Worm (Caenorhabditis elegans) whole organism, young adult: ENCODE measurements around the gene C11H1.7.

Source experiments
- B0019.2 ChIP-seq: fragments of 200-800 bp; sonication (Bioruptor generic); conservative IDR thresholded peaks from 2 replicates; pipeline ENCODE4 v1.3.6; 2022; ENCODE audit warnings: missing genetic modification reagents, missing genetic modification characterization, missing compliant biosample characterization
- B0261.1 ChIP-seq: sonication (generic microtip); optimal IDR thresholded peaks from 2 replicates; lab custom pipeline; 2016; ENCODE audit warnings: mild to moderate bottlenecking, missing genetic modification characterization, moderate library complexity, missing compliant biosample characterization
- B0336.3 ChIP-seq: fragments of 200-800 bp; sonication (Bioruptor generic); IDR thresholded peaks from 2 replicates; pipeline ENCODE4 v1.3.6; 2022; ENCODE audit warnings: missing genetic modification characterization, missing compliant biosample characterization
- D2030.7 ChIP-seq: fragments of 200-800 bp; sonication (Bioruptor generic); IDR thresholded peaks from 2 replicates; pipeline ENCODE4 v1.3.6; 2022; ENCODE audit warnings: missing genetic modification reagents, missing genetic modification characterization, missing compliant biosample characterization
- F22D6.2 ChIP-seq: sonication (generic microtip); optimal IDR thresholded peaks from 2 replicates; lab custom pipeline; 2016; ENCODE audit warnings: mild to moderate bottlenecking, missing genetic modification characterization, missing compliant biosample characterization
- F23B12.7 ChIP-seq: sonication (generic microtip); optimal IDR thresholded peaks from 2 replicates; lab custom pipeline; 2017; ENCODE audit warnings: missing genetic modification characterization, mild to moderate bottlenecking, missing compliant biosample characterization, antibody characterized with exemption, moderate library complexity; ENCODE audit not compliant: insufficient read depth
- F37B4.10 ChIP-seq: fragments of 200-800 bp; sonication (Bioruptor generic); IDR thresholded peaks from 2 replicates; pipeline ENCODE4 v1.3.6; 2022; ENCODE audit warnings: missing genetic modification characterization, missing compliant biosample characterization
- F55B11.4 ChIP-seq: sonication (generic microtip); optimal IDR thresholded peaks from 2 replicates; lab custom pipeline; 2016; ENCODE audit warnings: missing compliant biosample characterization, missing genetic modification characterization, borderline replicate concordance; ENCODE audit not compliant: insufficient read depth
- K11D2.4 ChIP-seq: fragments of 200-800 bp; sonication (Bioruptor generic); IDR thresholded peaks from 2 replicates; pipeline ENCODE4 v1.3.6; 2022; ENCODE audit warnings: missing genetic modification reagents, missing genetic modification characterization, missing compliant biosample characterization
- K12H6.12 ChIP-seq: fragments of 200-800 bp; sonication (Bioruptor generic); optimal IDR thresholded peaks from 2 replicates; lab custom pipeline; 2018; ENCODE audit warnings: mild to moderate bottlenecking, missing genetic modification characterization, missing compliant biosample characterization
- Y53F4B.3 ChIP-seq: fragments of 200-800 bp; sonication (Bioruptor generic); IDR thresholded peaks from 2 replicates; pipeline ENCODE4 v1.3.6; 2022; ENCODE audit warnings: missing genetic modification reagents, missing genetic modification characterization, missing compliant biosample characterization
- Y53G8AR.9 ChIP-seq: fragments of 200-800 bp; sonication (Bioruptor generic); conservative IDR thresholded peaks from 2 replicates; pipeline ENCODE4 v1.3.6; 2022; ENCODE audit warnings: missing genetic modification reagents, missing genetic modification characterization, missing compliant biosample characterization
- Y67H2A.10 ChIP-seq: fragments of 200-800 bp; sonication (Bioruptor generic); conservative IDR thresholded peaks from 2 replicates; pipeline ENCODE4 v1.3.6; 2022; ENCODE audit warnings: missing genetic modification reagents, missing genetic modification characterization, missing compliant biosample characterization
- Y95B8A.8 ChIP-seq: fragments of 200-800 bp; sonication (Bioruptor generic); IDR thresholded peaks from 2 replicates; pipeline ENCODE4 v1.3.6; 2022; ENCODE audit warnings: missing genetic modification reagents, missing genetic modification characterization, missing compliant biosample characterization
- aptf-3 ChIP-seq: fragments of 200-800 bp; sonication (Bioruptor generic); IDR thresholded peaks from 2 replicates; pipeline ENCODE4 v1.3.6; 2022; ENCODE audit warnings: missing genetic modification characterization, missing compliant biosample characterization
- attf-5 ChIP-seq: fragments of 200-800 bp; sonication (Bioruptor generic); optimal IDR thresholded peaks from 2 replicates; lab custom pipeline; 2018; ENCODE audit warnings: mild to moderate bottlenecking, missing genetic modification characterization, missing compliant biosample characterization
- ccch-3 ChIP-seq: fragments of 200-800 bp; sonication (Bioruptor generic); optimal IDR thresholded peaks from 2 replicates; lab custom pipeline; 2018; ENCODE audit warnings: mild to moderate bottlenecking, missing genetic modification characterization, missing compliant biosample characterization
- ceh-27 ChIP-seq: fragments of 200-800 bp; sonication (Bioruptor generic); optimal IDR thresholded peaks from 2 replicates; lab custom pipeline; 2018; ENCODE audit warnings: mild to moderate bottlenecking, missing genetic modification characterization, moderate library complexity, missing compliant biosample characterization
- chd-7 ChIP-seq: sonication (generic microtip); optimal IDR thresholded peaks from 2 replicates; lab custom pipeline; 2016; ENCODE audit warnings: mild to moderate bottlenecking, missing genetic modification characterization, moderate library complexity, missing compliant biosample characterization
- die-1 ChIP-seq: sonication (generic microtip); optimal IDR thresholded peaks from 2 replicates; lab custom pipeline; 2016; ENCODE audit warnings: missing genotype, mild to moderate bottlenecking, missing genetic modification characterization, missing compliant biosample characterization
- dpl-1 ChIP-seq: fragments of 150-350 bp; optimal IDR thresholded peaks from 2 replicates; lab custom pipeline; 2014; ENCODE audit warnings: missing biosample characterization, missing genetic modification reagents, missing genetic modification characterization
- egl-18 ChIP-seq: fragments of 200-800 bp; sonication (Bioruptor generic); IDR thresholded peaks from 2 replicates; pipeline ENCODE4 v1.3.6; 2022; ENCODE audit warnings: missing genetic modification reagents, missing genetic modification characterization, missing compliant biosample characterization
- ekl-4 ChIP-seq: fragments of 200-800 bp; sonication (Bioruptor generic); IDR thresholded peaks from 2 replicates; pipeline ENCODE4 v1.3.6; 2022; ENCODE audit warnings: missing genetic modification reagents, missing genetic modification characterization, missing compliant biosample characterization
- fkh-3 ChIP-seq: sonication (generic microtip); optimal IDR thresholded peaks from 2 replicates; lab custom pipeline; 2016; ENCODE audit warnings: mild to moderate bottlenecking, missing genetic modification characterization, missing compliant biosample characterization
- hlh-12 ChIP-seq: sonication (generic microtip); optimal IDR thresholded peaks from 2 replicates; lab custom pipeline; 2016; ENCODE audit warnings: missing genetic modification characterization, missing compliant biosample characterization
- hlh-26 ChIP-seq: fragments of 200-800 bp; sonication (Bioruptor generic); conservative IDR thresholded peaks from 2 replicates; pipeline ENCODE4 v1.3.6; 2022; ENCODE audit warnings: missing genetic modification reagents, missing genetic modification characterization, missing compliant biosample characterization
- hrde-1 ChIP-seq: sonication (generic microtip); optimal IDR thresholded peaks from 2 replicates; lab custom pipeline; 2016; ENCODE audit warnings: missing genetic modification characterization, mild to moderate bottlenecking, missing compliant biosample characterization, moderate library complexity, missing genotype, missing genetic modification reagents, borderline replicate concordance
- hsf-1 ChIP-seq: fragments of 200-800 bp; sonication (Bioruptor generic); IDR thresholded peaks from 2 replicates; pipeline ENCODE4 v1.3.6; 2022; ENCODE audit warnings: missing genetic modification reagents, missing genetic modification characterization, missing compliant biosample characterization
- let-607 ChIP-seq, 2 experiments: fragments of 200-800 bp in 1 of 2; sonication (Bioruptor generic) in 1 of 2; sonication (generic microtip) in 1 of 2; optimal IDR thresholded peaks; 2 replicates each; lab custom pipeline; 2016 to 2018; ENCODE audit warnings: mild to moderate bottlenecking in 2 of 2, missing compliant biosample characterization in 2 of 2, missing genetic modification characterization in 2 of 2, moderate library complexity in 2 of 2, missing genotype in 1 of 2
- lin-40 ChIP-seq: sonication (generic microtip); optimal IDR thresholded peaks from 2 replicates; lab custom pipeline; 2016; ENCODE audit warnings: missing genetic modification characterization, mild to moderate bottlenecking, missing compliant biosample characterization, missing genotype, missing genetic modification reagents
- lir-1 ChIP-seq: fragments of 200-800 bp; sonication (Bioruptor generic); conservative IDR thresholded peaks from 2 replicates; pipeline ENCODE4 v1.3.6; 2022; ENCODE audit warnings: missing genetic modification reagents, missing genetic modification characterization, missing compliant biosample characterization
- mcd-1 ChIP-seq: fragments of 200-800 bp; sonication (Bioruptor generic); IDR thresholded peaks from 2 replicates; pipeline ENCODE4 v1.3.6; 2022; ENCODE audit warnings: missing genetic modification reagents, missing genetic modification characterization, missing compliant biosample characterization
- mes-4 ChIP-seq: sonication (generic microtip); optimal IDR thresholded peaks from 2 replicates; lab custom pipeline; 2016; ENCODE audit warnings: missing genotype, missing genetic modification characterization, missing compliant biosample characterization
- nfya-2 ChIP-seq: fragments of 200-800 bp; sonication (Bioruptor generic); IDR thresholded peaks from 2 replicates; pipeline ENCODE4 v1.3.6; 2022; ENCODE audit warnings: missing genetic modification reagents, missing genetic modification characterization, missing compliant biosample characterization
- nhr-179 ChIP-seq: sonication (generic microtip); optimal IDR thresholded peaks from 2 replicates; lab custom pipeline; 2016; ENCODE audit warnings: mild to moderate bottlenecking, missing genetic modification characterization, missing compliant biosample characterization
- nhr-80 ChIP-seq: sonication (generic microtip); optimal IDR thresholded peaks from 2 replicates; lab custom pipeline; 2016; ENCODE audit warnings: missing genetic modification characterization, missing compliant biosample characterization
- nhr-90 ChIP-seq: sonication (generic microtip); optimal IDR thresholded peaks from 2 replicates; lab custom pipeline; 2016; ENCODE audit warnings: missing genotype, mild to moderate bottlenecking, missing genetic modification characterization, missing compliant biosample characterization
- pbrm-1 ChIP-seq: fragments of 200-800 bp; sonication (Bioruptor generic); IDR thresholded peaks from 2 replicates; pipeline ENCODE4 v1.3.6; 2022; ENCODE audit warnings: missing genetic modification reagents, missing genetic modification characterization, missing compliant biosample characterization
- rpc-1 ChIP-seq, 2 experiments: fragments of 150-350 bp in 1 of 2; sonication (generic microtip) in 1 of 2; optimal IDR thresholded peaks; 2 replicates each; lab custom pipeline; 2014 to 2018; ENCODE audit warnings: missing biosample characterization in 1 of 2, missing genetic modification characterization in 1 of 2, missing genetic modification reagents in 1 of 2, missing genotype in 1 of 2
- sea-2 ChIP-seq: fragments of 200-800 bp; sonication (Bioruptor generic); IDR thresholded peaks from 2 replicates; pipeline ENCODE4 v1.3.6; 2022; ENCODE audit warnings: missing genetic modification characterization, missing compliant biosample characterization
- snpc-4 ChIP-seq, 5 experiments: fragments of 150-350 bp in 1 of 5; sonication (generic microtip) in 4 of 5; optimal IDR thresholded peaks; 2 replicates each; lab custom pipeline; 2014 to 2018; ENCODE audit warnings: missing genetic modification characterization in 5 of 5, missing biosample characterization in 3 of 5, antibody characterized with exemption in 2 of 5, mild to moderate bottlenecking in 2 of 5, missing compliant biosample characterization in 2 of 5, missing genotype in 2 of 5, moderate library complexity in 2 of 5, missing genetic modification reagents in 1 of 5
- sptf-2 ChIP-seq: fragments of 200-800 bp; sonication (Bioruptor generic); optimal IDR thresholded peaks from 2 replicates; lab custom pipeline; 2018; ENCODE audit warnings: mild to moderate bottlenecking, missing genetic modification characterization, missing compliant biosample characterization
- tbx-9 ChIP-seq: sonication (generic microtip); optimal IDR thresholded peaks from 2 replicates; lab custom pipeline; 2016; ENCODE audit warnings: borderline replicate concordance, missing genetic modification characterization, inconsistent platforms, missing compliant biosample characterization
- unc-62 ChIP-seq: fragments of 150-350 bp; optimal IDR thresholded peaks from 2 replicates; lab custom pipeline; 2014; ENCODE audit warnings: missing biosample characterization, missing genetic modification reagents, missing genetic modification characterization
- xnd-1 ChIP-seq: sonication (generic microtip); optimal IDR thresholded peaks from 2 replicates; lab custom pipeline; 2016; ENCODE audit warnings: missing genotype, missing genetic modification reagents, missing genetic modification characterization, missing compliant biosample characterization
- zim-3 ChIP-seq: sonication (generic microtip); optimal IDR thresholded peaks from 2 replicates; lab custom pipeline; 2017; ENCODE audit warnings: mild to moderate bottlenecking, missing genetic modification characterization, moderate library complexity, missing compliant biosample characterization
- ztf-26 ChIP-seq: sonication (generic microtip); optimal IDR thresholded peaks from 2 replicates; lab custom pipeline; 2017; ENCODE audit warnings: missing genetic modification characterization, missing compliant biosample characterization
- ztf-6 ChIP-seq: fragments of 200-800 bp; sonication (Bioruptor generic); IDR thresholded peaks from 2 replicates; pipeline ENCODE4 v1.3.6; 2022; ENCODE audit warnings: missing genetic modification reagents, missing genetic modification characterization, missing compliant biosample characterization

The C11H1.7 gene

DNA sequence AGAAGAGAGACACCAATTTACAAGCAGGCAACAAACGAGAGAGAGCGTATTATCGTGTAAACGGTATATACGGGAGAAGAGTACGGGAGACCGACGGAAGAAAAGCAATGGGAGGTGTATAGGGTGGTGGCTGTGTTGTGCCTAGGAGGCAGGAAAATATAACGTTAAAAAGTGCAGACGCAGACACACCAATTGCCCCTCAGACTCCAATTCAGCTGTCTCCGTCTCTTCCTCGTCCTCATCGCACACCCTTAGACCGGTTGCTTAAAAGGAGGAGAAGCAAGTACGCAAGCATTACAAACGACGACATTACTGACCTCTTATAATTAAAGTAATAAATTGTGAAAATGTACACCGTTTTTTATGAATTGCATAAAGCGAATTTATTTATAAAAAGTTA, 14.8 kb upstream of the C11H1.7 start (continued):
- TF ChIP-seq Y67H2A.10 (GFP tag; lab: Robert Waterston, UW) (no peak), mes-4 (tag; lab: Kevin White, UChicago) (no peak), egl-18 (GFP tag; lab: Robert Waterston, UW) (no peak), let-607 (tag; optimal IDR thresholded peaks at IDR 0.05; lab: Kevin White, UChicago) (peak in 1 of 2 experiments; percentile 13), F22D6.2 (tag; lab: Kevin White, UChicago) (no peak), nhr-90 (no peak), die-1 (tag; lab: Kevin White, UChicago) (no peak), K12H6.12 (no peak), ztf-26 (tag; lab: Kevin White, UChicago) (no peak), mcd-1 (GFP tag; lab: Robert Waterston, UW) (no peak), xnd-1 (tag; lab: Kevin White, UChicago) (no peak), ceh-27 (GFP tag; lab: Kevin White, UChicago) (peak; percentile 83), unc-62 (GFP tag; lab: Kevin White, UChicago) (no peak), B0336.3 (GFP tag; lab: Robert Waterston, UW) (no peak), nfya-2 (no peak), F55B11.4 (no peak), sea-2 (no peak), K11D2.4 (GFP tag; lab: Robert Waterston, UW) (0 out of 2 replicates have a peak, but pooled peaks have one; percentile 30), Y95B8A.8 (GFP tag; lab: Robert Waterston, UW) (no peak), B0261.1 (tag; lab: Kevin White, UChicago) (no peak), aptf-3 (GFP tag; lab: Robert Waterston, UW) (no peak), lir-1 (GFP tag; lab: Robert Waterston, UW) (no peak), hlh-12 (tag; lab: Kevin White, UChicago) (no peak), Y53F4B.3 (no peak), D2030.7 (no peak), F23B12.7 (tag; lab: Kevin White, UChicago) (peak; percentile 55), rpc-1 (optimal IDR thresholded peaks at IDR 0.05; lab: Kevin White, UChicago) (no peak), rpc-1 (tag; optimal IDR thresholded peaks at IDR 0.05; lab: Kevin White, UChicago) (no peak), snpc-4 (GFP tag; optimal IDR thresholded peaks at IDR 0.05; lab: Kevin White, UChicago) (peak; percentile 7), snpc-4 (tag; optimal IDR thresholded peaks at IDR 0.05; lab: Kevin White, UChicago) (peak in 2 of 4 experiments; percentile 11 to 36), pbrm-1 (GFP tag; lab: Robert Waterston, UW) (no peak; the same call in 1 of the 2 replicates), Y53G8AR.9 (GFP tag; lab: Robert Waterston, UW) (no peak), lin-40 (tag; lab: Kevin White, UChicago) (peak; percentile 81), dpl-1 (GFP tag; lab: Kevin White, UChicago) (no peak), hrde-1 (tag; lab: Kevin White, UChicago) (no peak), sptf-2 (no peak), nhr-179 (tag; lab: Kevin White, UChicago) (no peak), attf-5 (GFP tag; lab: Kevin White, UChicago) (peak; percentile 66), ekl-4 (GFP tag; lab: Robert Waterston, UW) (no peak), F37B4.10 (GFP tag; lab: Robert Waterston, UW) (no peak), hsf-1 (GFP tag; lab: Robert Waterston, UW) (no peak), ccch-3 (GFP tag; lab: Kevin White, UChicago) (no peak), hlh-26 (GFP tag; lab: Robert Waterston, UW) (no peak), zim-3 (tag; lab: Kevin White, UChicago) (no peak), nhr-80 (tag; lab: Kevin White, UChicago) (peak; percentile 70), ztf-6 (GFP tag; lab: Robert Waterston, UW) (no peak), fkh-3 (tag; lab: Kevin White, UChicago) (no peak), chd-7 (no peak), tbx-9 (tag; lab: Kevin White, UChicago) (no peak), B0019.2 (no peak)
